Fruit fly (Drosophila melanogaster): ENCODE measurements around the gene CG14325.

Gene CG14325

dm6 chr3R:17670857-17671336 lies 44.0 kb downstream of the CG14325 start, which contains the start of the genes CG7523 and Mps1 (continued):
- TF ChIP-seq CTCF (GFP tag; optimal IDR thresholded peaks at IDR 0.05) (peak; percentile 55), ac (GFP tag; optimal IDR thresholded peaks at IDR 0.05) (no peak), Dref (GFP tag; IDR thresholded peaks at IDR 0.05) (peak; percentile 35; the same call in 1 of the 2 replicates), CG3995 (GFP tag; optimal IDR thresholded peaks at IDR 0.05) (peak; percentile 9), sens-2 (GFP tag; IDR thresholded peaks at IDR 0.05) (no peak), vvl (GFP tag; IDR thresholded peaks at IDR 0.05) (peak; percentile 44), CG9797 (GFP tag; optimal IDR thresholded peaks at IDR 0.05) (peak; percentile 53), Gsc (GFP tag; IDR thresholded peaks at IDR 0.05) (no peak), onecut (GFP tag; IDR thresholded peaks at IDR 0.05) (peak; percentile 49; the same call in 1 of the 2 replicates), Optix (GFP tag; IDR thresholded peaks at IDR 0.05) (no peak), CG5953 (GFP tag; IDR thresholded peaks at IDR 0.05) (no peak), phol (tag; optimal IDR thresholded peaks at IDR 0.05) (peak; percentile 51), CG18262 (tag; optimal IDR thresholded peaks at IDR 0.05) (peak; percentile 27), trem (tag; optimal IDR thresholded peaks at IDR 0.05) (peak; percentile 82), CG8924 (tag; optimal IDR thresholded peaks at IDR 0.05) (peak; percentile 67), CG2678 (tag; optimal IDR thresholded peaks at IDR 0.05) (no peak), CG8388 (GFP tag; optimal IDR thresholded peaks at IDR 0.05) (peak; percentile 41), crp (GFP tag; optimal IDR thresholded peaks at IDR 0.05) (peak in 1 of 2 experiments; percentile 11), row (GFP tag; IDR thresholded peaks at IDR 0.05) (peak; percentile 29; the same call in 1 of the 3 replicates), CG1233 (GFP tag; optimal IDR thresholded peaks at IDR 0.05) (peak; percentile 5), CG14050 (GFP tag; IDR thresholded peaks at IDR 0.05) (no peak), hkb (optimal IDR thresholded peaks at IDR 0.05) (peak; percentile 3), hkb (GFP tag; IDR thresholded peaks at IDR 0.05) (no peak), pan (optimal IDR thresholded peaks at IDR 0.05) (no peak), pan (GFP tag; optimal IDR thresholded peaks at IDR 0.05 in 1 of 2, IDR thresholded peaks at IDR 0.05 in 1 of 2) (peak in 1 of 2 experiments; percentile 31), Med (GFP tag) (peak; percentile 12), ftz-f1 (GFP tag; optimal IDR thresholded peaks at IDR 0.05) (peak; percentile 98), stwl (tag; optimal IDR thresholded peaks at IDR 0.05) (peak; percentile 87), tx (GFP tag; optimal IDR thresholded peaks at IDR 0.05) (no peak), CG9727 (GFP tag; optimal IDR thresholded peaks at IDR 0.05) (peak; percentile 10), CG15696 (tag; optimal IDR thresholded peaks at IDR 0.05) (peak; percentile 10), Dll (GFP tag; IDR thresholded peaks at IDR 0.05; ENCODE audit: partially characterized antibody) (0 out of 4 replicates have a peak, but pooled peaks have one; percentile 22), CG10543 (GFP tag; optimal IDR thresholded peaks at IDR 0.05) (peak; percentile 7), CG15601 (tag; optimal IDR thresholded peaks at IDR 0.05) (peak; percentile 55), CG7839 (tag; optimal IDR thresholded peaks at IDR 0.05) (peak; percentile 1), bsh (GFP tag; optimal IDR thresholded peaks at IDR 0.05) (no peak), CG13287 (GFP tag; IDR thresholded peaks at IDR 0.05; ENCODE audit: partially characterized antibody) (peak; percentile 61), ci (GFP tag; IDR thresholded peaks at IDR 0.05) (peak; percentile 25; the same call in 1 of the 3 replicates), CG14710 (tag; optimal IDR thresholded peaks at IDR 0.05) (peak; percentile 98), nmo (GFP tag; optimal IDR thresholded peaks at IDR 0.05) (peak; percentile 40), ATbp (GFP tag; optimal IDR thresholded peaks at IDR 0.05) (no peak), CG12659 (GFP tag; optimal IDR thresholded peaks at IDR 0.05) (peak; percentile 68), lola (GFP tag; optimal IDR thresholded peaks at IDR 0.05) (peak in 1 of 3 experiments; percentile 19), kay (GFP tag; optimal IDR thresholded peaks at IDR 0.05) (peak; percentile 65), sc (optimal IDR thresholded peaks at IDR 0.05) (no peak), sc (GFP tag; optimal IDR thresholded peaks at IDR 0.05) (peak; percentile 29), CG4617 (GFP tag; optimal IDR thresholded peaks at IDR 0.05; ENCODE audit: borderline replicate concordance) (peak; percentile 51), CG2116 (GFP tag; optimal IDR thresholded peaks at IDR 0.05) (peak; percentile 68), croc (GFP tag; conservative IDR thresholded peaks at IDR 0.05) (no peak), gcm (GFP tag; optimal IDR thresholded peaks at IDR 0.05) (peak; percentile 20)
